Worm (Caenorhabditis elegans) whole organism, young adult: ENCODE data around the gene sdz-28.

Source experiments
- ama-1 ChIP-seq, 3 experiments: fragments of 150-350 bp in 1 of 3; sonication (generic microtip) in 2 of 3; optimal IDR thresholded peaks; 2 replicates each; lab custom pipeline; 2014 to 2018; ENCODE audit warnings: missing biosample characterization in 2 of 3, missing genetic modification characterization in 2 of 3, missing genetic modification reagents in 2 of 3
- attf-5 ChIP-seq: fragments of 200-800 bp; sonication (Bioruptor generic); optimal IDR thresholded peaks from 2 replicates; lab custom pipeline; 2018; ENCODE audit warnings: mild to moderate bottlenecking, missing genetic modification characterization, missing compliant biosample characterization
- egrh-3 ChIP-seq: fragments of 200-800 bp; sonication (Bioruptor generic); IDR thresholded peaks from 2 replicates; pipeline ENCODE4 v1.3.6; 2022; ENCODE audit warnings: missing genetic modification reagents, missing genetic modification characterization, missing compliant biosample characterization
- snpc-1.1 ChIP-seq: sonication (generic microtip); optimal IDR thresholded peaks from 2 replicates; lab custom pipeline; 2017; ENCODE audit warnings: missing genetic modification characterization, mild to moderate bottlenecking, missing compliant biosample characterization, antibody characterized with exemption, moderate library complexity, missing genotype, missing genetic modification reagents; ENCODE audit not compliant: insufficient read depth
- snpc-1.3 ChIP-seq: sonication (generic microtip); optimal IDR thresholded peaks from 2 replicates; lab custom pipeline; 2017; ENCODE audit warnings: missing genetic modification characterization, mild to moderate bottlenecking, missing compliant biosample characterization, antibody characterized with exemption, moderate library complexity, missing genotype, missing genetic modification reagents; ENCODE audit not compliant: insufficient read depth
- snpc-4 ChIP-seq, 5 experiments: fragments of 150-350 bp in 1 of 5; sonication (generic microtip) in 4 of 5; optimal IDR thresholded peaks; 2 replicates each; lab custom pipeline; 2014 to 2018; ENCODE audit warnings: missing genetic modification characterization in 5 of 5, missing biosample characterization in 3 of 5, antibody characterized with exemption in 2 of 5, mild to moderate bottlenecking in 2 of 5, missing compliant biosample characterization in 2 of 5, missing genotype in 2 of 5, moderate library complexity in 2 of 5, missing genetic modification reagents in 1 of 5
- unc-62 ChIP-seq: fragments of 150-350 bp; optimal IDR thresholded peaks from 2 replicates; lab custom pipeline; 2014; ENCODE audit warnings: missing biosample characterization, missing genetic modification reagents, missing genetic modification characterization
- ztf-22 ChIP-seq: fragments of 200-800 bp; sonication (Bioruptor generic); optimal IDR thresholded peaks from 2 replicates; lab custom pipeline; 2018; ENCODE audit warnings: mild to moderate bottlenecking, missing genetic modification characterization, moderate library complexity, missing compliant biosample characterization

DNA sequence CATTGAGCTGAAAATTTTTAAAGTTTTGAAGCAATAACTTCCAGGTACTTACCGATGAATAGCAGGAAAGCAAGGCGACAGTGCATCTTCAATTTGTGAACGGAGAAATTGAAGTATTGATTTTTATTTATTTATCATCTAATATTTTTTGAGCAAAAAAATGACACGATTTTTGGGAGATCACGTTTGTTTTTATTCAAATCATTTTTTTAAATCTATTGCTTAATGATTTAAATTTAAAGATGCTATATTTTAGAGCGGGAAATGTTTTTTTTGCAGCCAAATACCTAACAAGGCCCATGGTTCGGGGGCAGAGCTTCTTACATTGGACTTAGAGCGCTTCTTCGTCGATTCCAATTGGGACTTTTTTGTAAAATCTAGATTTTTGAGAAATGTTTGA is 35.5 kb downstream of the sdz-28 start, which contains the start of gene C33C12.4:
- TF ChIP-seq ama-1 (optimal IDR thresholded peaks at IDR 0.05; lab: Kevin White, UChicago) (no peak), ama-1 (GFP tag; optimal IDR thresholded peaks at IDR 0.05; lab: Kevin White, UChicago) (no peak), attf-5 (GFP tag; lab: Kevin White, UChicago) (no peak), ztf-22 (GFP tag; lab: Kevin White, UChicago) (no peak), snpc-1.3 (tag; lab: Kevin White, UChicago) (no peak), unc-62 (no peak), snpc-1.1 (no peak), egrh-3 (no peak), snpc-4 (GFP tag; optimal IDR thresholded peaks at IDR 0.05; lab: Kevin White, UChicago) (no peak), snpc-4 (tag; optimal IDR thresholded peaks at IDR 0.05; lab: Kevin White, UChicago) (no peak)
